Worm (Caenorhabditis elegans) whole organism, L4/young adult: ENCODE data around the gene snap-29.

ENCODE experiments used
- W03F9.2 ChIP-seq: fragments of 150-350 bp; optimal IDR thresholded peaks from 2 replicates; lab custom pipeline; 2014; ENCODE audit warnings: missing biosample characterization, missing genetic modification characterization
- dao-5 ChIP-seq: sonication (generic microtip); optimal IDR thresholded peaks from 2 replicates; lab custom pipeline; 2016; ENCODE audit warnings: missing genotype, missing genetic modification characterization, moderate library complexity, missing compliant biosample characterization
- him-1 ChIP-seq: sonication (generic microtip); optimal IDR thresholded peaks from 2 replicates; lab custom pipeline; 2016; ENCODE audit warnings: missing genotype, missing genetic modification reagents, missing genetic modification characterization, missing compliant biosample characterization

The snap-29 gene

ce11 chrIII:8824556-8824955 lies 48.5 kb downstream of the snap-29 start:
- TF ChIP-seq dao-5, result no peak
- TF ChIP-seq him-1 (tag; lab: Kevin White, UChicago), result no peak
- TF ChIP-seq W03F9.2 (tag; lab: Kevin White, UChicago), result no peak

DNA sequence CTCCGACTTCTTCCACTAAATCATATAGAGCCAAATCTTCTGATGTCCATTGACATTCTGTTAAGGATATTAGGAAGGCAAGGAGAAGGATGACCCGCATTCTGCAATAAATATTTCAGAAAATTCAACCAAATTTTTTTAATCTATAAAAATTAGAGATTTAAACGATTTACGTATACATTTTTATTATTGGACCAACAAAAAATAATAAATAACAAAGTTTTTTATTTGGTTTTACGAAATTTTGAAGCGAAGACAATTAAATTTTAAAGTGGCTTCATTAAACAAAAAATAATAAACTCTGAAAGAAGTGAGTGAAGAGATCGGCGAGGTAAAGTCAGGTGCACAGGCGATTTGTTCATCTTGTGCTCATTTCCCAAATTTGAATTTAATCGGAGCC lies 51.1 kb downstream of the snap-29 start, which contains the start of gene F54F2.9:
Gene F54F2.9, minus strand, starts transcription at position 101 of the 400 bp plus-strand sequence.
- TF ChIP-seq W03F9.2 (tag; lab: Kevin White, UChicago) (no peak), dao-5 (no peak), him-1 (tag; lab: Kevin White, UChicago) (no peak)
